Worm (Caenorhabditis elegans): ENCODE data around the gene srh-95.

srh-95 gene

DNA sequence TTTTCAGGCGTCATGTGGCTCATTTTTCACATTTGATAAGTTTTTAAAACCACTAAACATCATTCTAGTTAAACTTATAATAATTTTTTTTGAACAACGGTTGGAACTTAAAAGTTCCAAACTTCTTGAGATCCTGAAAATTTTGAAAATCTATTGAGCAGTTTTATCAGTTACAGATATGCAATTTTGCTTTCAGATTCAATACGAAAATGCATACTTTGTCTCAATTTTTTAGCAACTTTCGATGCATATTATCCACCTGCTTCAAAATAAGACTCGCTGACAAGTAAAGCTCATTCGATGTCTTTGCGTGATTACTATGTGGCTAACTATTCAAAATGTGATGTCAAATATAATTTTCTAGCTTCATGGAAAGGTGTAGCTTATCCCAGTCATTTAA, at the start of gene srh-95:
Gene srh-95, plus strand, starts transcription at position 301 of the 400 bp plus-strand sequence.
- no peak for TF ChIP-seq unc-62 (GFP tag; optimal IDR thresholded peaks at IDR 0.05)

DNA sequence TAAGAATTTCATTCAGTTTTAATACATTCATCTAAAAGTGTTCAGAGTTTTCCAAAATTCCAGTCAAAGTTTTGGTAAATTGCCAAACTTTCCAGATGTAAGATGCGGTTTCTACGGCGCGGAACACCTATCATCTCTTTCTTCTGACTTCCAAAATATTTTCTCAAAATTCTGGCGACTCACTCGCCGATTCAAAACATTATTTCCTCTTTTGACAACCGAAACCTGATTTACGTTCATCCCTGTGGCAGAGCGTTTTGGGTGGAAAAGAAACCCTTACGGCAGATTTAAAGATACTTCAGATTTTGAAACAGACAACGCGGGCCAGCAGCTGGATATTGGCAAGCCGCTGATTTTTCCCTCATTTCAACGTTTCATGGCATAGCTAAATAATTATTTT, 48.7 kb upstream of the srh-95 start, which contains the start of gene F11A5.5:
Gene F11A5.5, plus strand, starts transcription at position 301 of the 400 bp plus-strand sequence.
- no peak for TF ChIP-seq unc-62 (GFP tag; optimal IDR thresholded peaks at IDR 0.05)

- no peak for TF ChIP-seq unc-62 (GFP tag; optimal IDR thresholded peaks at IDR 0.05)
Measured at ce11 chrV:16201730-16202129, 44.9 kb upstream of the srh-95 start, which contains the start of gene F11A5.17. Gene F11A5.17 (plus strand): TSS chrV:16202030.

DNA sequence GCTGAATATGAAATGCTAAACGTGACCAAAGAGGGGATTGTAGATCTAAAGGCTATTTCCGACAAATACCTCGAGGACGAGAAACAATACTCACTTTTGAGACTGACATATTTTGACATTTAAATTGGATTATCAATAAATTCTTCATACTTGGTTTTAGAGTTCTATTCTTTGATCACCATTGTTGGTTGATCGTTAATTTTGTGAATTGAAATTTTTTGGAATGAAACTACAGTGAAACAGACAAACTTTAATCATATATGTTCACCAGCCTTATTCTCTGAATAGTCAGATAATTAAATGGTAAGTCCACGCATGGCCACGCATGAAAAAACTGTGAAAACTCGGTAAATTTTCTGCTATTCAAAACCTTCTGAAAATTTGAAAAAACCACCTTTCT, 44.1 kb upstream of the srh-95 start, which contains the start of gene F11A5.18:
Gene F11A5.18, plus strand, starts transcription at position 301 of the 400 bp plus-strand sequence.
- TF ChIP-seq unc-62 (GFP tag; optimal IDR thresholded peaks at IDR 0.05) = no peak

DNA sequence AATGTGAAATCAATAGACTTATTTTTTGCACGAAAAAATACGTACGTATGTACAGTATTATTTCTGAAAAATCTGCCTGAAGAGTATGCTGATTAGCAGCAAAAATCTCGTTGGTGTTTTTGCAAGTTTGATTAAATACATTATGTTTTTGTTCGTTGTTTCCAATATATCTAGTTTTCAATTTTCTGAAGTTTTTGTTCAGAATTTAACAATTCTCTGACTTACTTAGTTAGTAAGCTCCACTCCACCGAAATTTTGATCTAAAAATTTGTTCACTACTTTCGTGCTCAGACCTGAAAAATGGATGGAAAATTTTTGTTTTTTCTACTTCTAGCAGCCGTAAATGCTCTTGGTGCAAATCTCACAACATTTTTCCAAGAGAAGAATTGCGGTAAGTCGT, 41.8 kb upstream of the srh-95 start, which contains the start of gene irld-26:
Gene irld-26, plus strand, starts transcription at position 301 of the 400 bp plus-strand sequence.
- TF ChIP-seq unc-62 (GFP tag; optimal IDR thresholded peaks at IDR 0.05) = no peak

DNA sequence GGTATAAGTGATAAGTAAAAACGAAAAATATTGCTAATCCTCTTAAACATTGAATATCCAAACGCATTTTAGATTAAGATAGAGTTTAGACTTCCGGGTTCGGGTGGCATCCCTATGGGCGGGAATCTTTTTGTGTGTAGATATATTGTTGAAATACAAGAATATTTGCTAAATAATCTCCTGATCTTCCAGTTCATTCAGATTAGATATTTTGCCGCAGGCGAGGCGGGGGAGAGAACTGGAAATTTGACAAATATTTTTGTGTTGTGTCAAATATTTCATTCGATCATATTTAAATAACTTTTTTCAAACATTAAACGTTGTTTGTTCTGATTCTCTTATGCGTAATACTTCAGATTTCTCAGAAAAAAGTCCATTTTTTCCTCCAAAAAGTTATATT, 36.8 kb upstream of the srh-95 start, which contains the start of gene oac-15:
Gene oac-15, minus strand, starts transcription at position 101 of the 400 bp plus-strand sequence.
- TF ChIP-seq unc-62 (GFP tag; optimal IDR thresholded peaks at IDR 0.05) = no peak

DNA sequence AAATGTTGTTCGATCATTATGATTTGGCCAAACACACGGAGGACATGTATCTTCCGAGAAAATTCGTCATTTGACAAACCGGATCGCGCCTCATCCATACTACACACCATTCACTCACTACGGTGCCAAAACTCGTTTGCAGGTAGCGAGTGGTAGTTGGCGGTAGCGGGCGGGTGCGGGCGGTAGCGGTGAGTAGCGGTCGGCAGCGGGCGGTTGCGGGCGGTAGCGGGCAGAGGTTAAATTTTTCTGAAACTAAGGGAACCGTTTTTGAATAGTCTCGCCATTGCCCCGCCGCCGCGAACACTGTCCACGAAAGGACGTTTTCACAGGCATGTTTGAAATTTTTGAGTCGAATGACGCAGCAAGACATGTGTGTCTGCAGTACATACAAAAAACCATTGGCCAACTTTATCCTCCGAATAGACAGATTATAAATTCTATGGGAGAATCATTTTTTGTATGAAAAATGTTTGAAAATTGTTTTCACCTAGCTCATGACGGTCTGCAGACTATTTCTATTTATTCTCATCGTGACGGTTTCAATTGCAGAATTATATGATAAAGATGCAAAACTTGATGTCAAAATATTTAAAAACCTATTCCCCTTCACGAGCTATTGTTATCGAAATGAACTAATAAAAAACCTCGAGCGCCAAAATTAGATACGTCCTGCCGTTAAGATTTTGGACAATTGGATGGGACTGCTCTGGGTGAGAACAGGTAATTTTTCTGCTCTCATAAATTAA, 36.2 kb upstream of the srh-95 start, which contains the start of gene F11A5.16:
Gene F11A5.16, plus strand, starts transcription at position 696 of the 746 bp plus-strand sequence.
- no peak for TF ChIP-seq unc-62 (GFP tag; optimal IDR thresholded peaks at IDR 0.05)

DNA sequence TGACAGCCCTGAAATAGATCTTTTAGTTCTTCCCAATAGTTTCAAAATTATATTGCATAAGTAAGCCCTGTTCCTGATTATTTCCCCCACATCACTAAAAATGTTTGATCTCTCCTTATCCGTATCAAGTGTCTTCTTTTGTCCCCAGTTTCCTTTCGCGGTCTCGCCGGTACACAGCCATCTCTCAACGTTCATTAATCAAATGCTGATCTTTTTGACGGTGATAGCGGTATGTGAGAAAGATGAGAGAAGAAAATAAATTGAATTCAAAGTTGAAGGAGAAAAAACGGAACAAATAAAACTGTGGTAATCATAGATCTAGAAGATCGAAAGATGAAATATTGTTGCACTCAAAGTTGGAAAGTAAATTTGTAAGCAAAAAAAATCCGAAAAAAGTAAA, 35.0 kb upstream of the srh-95 start:
- TF ChIP-seq unc-62 (GFP tag; optimal IDR thresholded peaks at IDR 0.05) = no peak

DNA sequence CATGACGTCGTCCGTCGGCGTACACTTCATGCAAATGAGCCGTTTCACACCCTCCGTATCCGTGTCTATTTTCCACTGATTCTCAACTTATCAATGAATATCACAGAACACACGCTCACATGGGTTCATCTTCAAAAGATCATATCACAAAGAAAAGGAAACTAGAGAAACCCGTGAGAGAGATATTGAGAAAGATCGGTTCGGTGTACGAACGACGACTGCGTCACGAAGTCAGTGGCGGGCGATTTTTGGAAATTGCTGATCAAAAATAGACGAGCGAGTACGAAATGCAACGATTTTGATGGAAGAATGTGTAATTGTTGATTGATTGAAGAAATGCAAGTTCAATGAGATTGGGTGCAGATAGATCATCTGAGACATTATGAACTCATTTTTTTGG, 33.4 kb upstream of the srh-95 start:
- no peak for TF ChIP-seq unc-62 (GFP tag; optimal IDR thresholded peaks at IDR 0.05)

- TF ChIP-seq unc-62 (GFP tag; optimal IDR thresholded peaks at IDR 0.05) = no peak
Measured at ce11 chrV:16214505-16214904, 32.2 kb upstream of the srh-95 start, which contains the start of gene F11A5.9. Gene F11A5.9 (plus strand): TSS chrV:16214890.

ce11 chrV:16218522-16218921, 28.2 kb upstream of the srh-95 start, which contains the start of gene F11A5.15:
Gene F11A5.15 (minus strand): TSS chrV:16218622.
- TF ChIP-seq unc-62 (GFP tag; optimal IDR thresholded peaks at IDR 0.05) = no peak

ce11 chrV:16218972-16219757, 27.5 kb upstream of the srh-95 start, which contains the start of gene glc-1:
Gene glc-1 (plus strand): TSS chrV:16219634.
- no peak for TF ChIP-seq unc-62 (GFP tag; optimal IDR thresholded peaks at IDR 0.05)

ce11 chrV:16220020-16220419, 26.7 kb upstream of the srh-95 start:
- TF ChIP-seq unc-62 (GFP tag; optimal IDR thresholded peaks at IDR 0.05) = no peak

DNA sequence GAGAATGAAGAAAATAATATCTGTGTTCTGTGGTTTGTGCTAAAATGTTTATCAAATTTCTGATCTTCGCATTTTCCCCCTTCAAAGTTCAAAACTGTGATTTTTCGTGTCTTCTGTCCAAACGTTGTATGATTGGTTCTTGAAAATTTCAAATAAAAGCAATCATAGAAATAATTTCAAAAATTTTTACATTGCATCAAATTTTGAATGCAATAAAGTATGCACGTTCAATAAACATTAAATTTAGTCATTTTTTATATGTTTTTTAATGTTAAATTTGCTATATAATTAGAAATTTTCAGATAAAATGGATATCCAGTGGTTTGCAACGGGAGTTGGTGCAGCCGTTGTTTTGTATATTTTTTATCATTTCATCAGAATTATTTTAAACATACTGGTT, 22.7 kb upstream of the srh-95 start, which contains the start of gene stdh-2:
Gene stdh-2, plus strand, starts transcription at position 301 of the 400 bp plus-strand sequence.
- TF ChIP-seq unc-62 (GFP tag; optimal IDR thresholded peaks at IDR 0.05) = no peak

DNA sequence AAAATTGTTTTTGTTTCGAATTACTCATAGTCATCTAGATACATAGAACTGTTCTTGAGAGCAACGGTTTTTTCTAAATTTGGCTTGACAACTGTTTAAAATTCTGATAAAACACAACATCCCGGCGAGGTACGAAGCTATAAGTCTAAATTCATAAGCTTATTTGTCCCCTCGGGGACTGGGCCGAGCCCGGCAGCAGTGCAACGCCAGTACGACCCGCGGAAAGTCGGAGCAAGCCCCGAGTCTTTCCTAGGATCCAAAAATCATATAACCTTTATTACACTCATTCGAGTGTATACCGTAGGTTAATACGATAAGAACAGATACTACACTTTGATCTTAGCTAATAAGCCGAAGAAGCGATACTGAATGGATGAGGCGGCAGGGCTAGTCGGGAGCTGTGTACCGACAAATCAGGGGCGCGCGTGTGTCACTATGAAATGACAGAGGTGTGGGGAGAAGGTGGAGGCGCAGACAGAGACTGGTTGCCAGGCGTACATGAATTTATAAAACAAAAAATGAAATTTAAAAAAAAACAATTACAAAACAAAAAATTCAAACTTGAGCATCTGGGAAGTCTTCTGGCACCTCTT, 21.1 kb upstream of the srh-95 start:
- TF ChIP-seq unc-62 (GFP tag; optimal IDR thresholded peaks at IDR 0.05) = no peak

ce11 chrV:16226581-16226980, 20.1 kb upstream of the srh-95 start, which contains the start of gene F11A5.13:
Gene F11A5.13 (minus strand): TSS chrV:16226681.
- TF ChIP-seq unc-62 (GFP tag; optimal IDR thresholded peaks at IDR 0.05) = no peak

All from whole organism, dauer.